Worm (Caenorhabditis elegans): ENCODE results near the gene rocf-1.
A peak's percentile ranks its signal among the peaks of the same experiment; 100 is the strongest.

Gene rocf-1

ce11 chrV:15511613-15512216 is 47.4 kb upstream of the rocf-1 start, which contains the start of gene rpl-38 (continued):
- TF ChIP-seq dpl-1 (GFP tag; optimal IDR thresholded peaks at IDR 0.05) (peak; percentile 73 to 84 (median 82)), unc-98 (GFP tag; IDR thresholded peaks at IDR 0.05) (no peak), ceh-88 (GFP tag; IDR thresholded peaks at IDR 0.05) (no peak), fkh-4 (tag; optimal IDR thresholded peaks at IDR 0.05; ENCODE audit: borderline replicate concordance) (peak; percentile 45), hlh-4 (tag; optimal IDR thresholded peaks at IDR 0.05) (no peak), ceh-8 (GFP tag; optimal IDR thresholded peaks at IDR 0.05) (no peak), aly-2 (tag; optimal IDR thresholded peaks at IDR 0.05) (peak; percentile 66), ztf-11 (tag; optimal IDR thresholded peaks at IDR 0.05) (peak in 1 of 2 experiments; percentile 18), lin-14 (GFP tag; optimal IDR thresholded peaks at IDR 0.05) (peak; percentile 80), nhr-28 (tag; optimal IDR thresholded peaks at IDR 0.05) (no peak), ceh-90 (tag; optimal IDR thresholded peaks at IDR 0.05) (no peak), ceh-63 (GFP tag; optimal IDR thresholded peaks at IDR 0.05) (no peak), efl-3 (GFP tag; optimal IDR thresholded peaks at IDR 0.05) (no peak), lin-35 (GFP tag; optimal IDR thresholded peaks at IDR 0.05) (peak; percentile 83 to 89), nhr-12 (tag; optimal IDR thresholded peaks at IDR 0.05) (no peak), C04F5.9 (tag; optimal IDR thresholded peaks at IDR 0.05) (peak; percentile 47), rnt-1 (tag; optimal IDR thresholded peaks at IDR 0.05) (peak; percentile 89), mep-1 (tag; optimal IDR thresholded peaks at IDR 0.05) (peak; percentile 91), irx-1 (tag; optimal IDR thresholded peaks at IDR 0.05) (peak; percentile 77), mab-9 (GFP tag; IDR thresholded peaks at IDR 0.05) (no peak), nhr-11 (tag; optimal IDR thresholded peaks at IDR 0.05) (peak; percentile 42), snu-23 (GFP tag; optimal IDR thresholded peaks at IDR 0.05) (peak; percentile 92), nhr-77 (tag; optimal IDR thresholded peaks at IDR 0.05) (peak; percentile 62), C16A3.4 (tag; optimal IDR thresholded peaks at IDR 0.05) (peak; percentile 94), elt-2 (tag; optimal IDR thresholded peaks at IDR 0.05) (peak; percentile 67), Y116A8C.19 (tag; optimal IDR thresholded peaks at IDR 0.05; ENCODE audit: borderline replicate concordance) (no peak), xbp-1 (tag; optimal IDR thresholded peaks at IDR 0.05) (peak; percentile 78), unc-30 (tag; optimal IDR thresholded peaks at IDR 0.05) (no peak), pax-3 (tag; optimal IDR thresholded peaks at IDR 0.05) (no peak), tbx-2 (tag; optimal IDR thresholded peaks at IDR 0.05) (peak; percentile 79), ces-1 (GFP tag; optimal IDR thresholded peaks at IDR 0.05) (peak; percentile 17), skn-1 (tag; optimal IDR thresholded peaks at IDR 0.05) (peak; percentile 76), ceh-82 (tag; optimal IDR thresholded peaks at IDR 0.05) (peak; percentile 82 to 92 (median 82)), vab-15 (tag; optimal IDR thresholded peaks at IDR 0.05) (peak; percentile 22), nhr-90 (tag; optimal IDR thresholded peaks at IDR 0.05; ENCODE audit: poor library complexity) (peak; percentile 80), nhr-19 (GFP tag; conservative IDR thresholded peaks at IDR 0.05) (peak; percentile 86), nhr-84 (tag; optimal IDR thresholded peaks at IDR 0.05) (no peak), hpl-2 (GFP tag; optimal IDR thresholded peaks at IDR 0.05) (peak; percentile 35), ama-1 (optimal IDR thresholded peaks at IDR 0.05) (no peak), nhr-47 (tag; optimal IDR thresholded peaks at IDR 0.05) (peak; percentile 87), zip-4 (GFP tag; optimal IDR thresholded peaks at IDR 0.05) (peak; percentile 36), sup-37 (GFP tag; optimal IDR thresholded peaks at IDR 0.05) (peak; percentile 29)

DNA sequence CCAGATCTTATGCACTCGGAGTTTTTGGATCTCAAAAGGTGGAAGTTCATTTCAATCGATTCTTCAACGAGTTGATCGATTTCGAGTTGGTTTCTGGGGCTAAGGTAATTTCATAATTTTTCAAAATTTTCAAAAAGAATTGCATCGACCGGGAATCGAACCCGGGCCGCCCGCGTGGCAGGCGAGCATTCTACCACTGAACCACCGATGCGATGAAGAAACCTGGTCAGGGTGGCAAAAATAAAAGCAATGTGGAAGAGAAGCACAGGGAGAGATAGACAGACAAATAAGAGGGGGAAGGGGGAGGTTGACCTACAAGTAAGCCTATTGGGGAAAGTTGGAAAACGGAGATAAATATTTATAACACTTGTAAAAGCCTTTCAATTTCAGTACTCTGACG is 40.8 kb upstream of the rocf-1 start:
- TF ChIP-seq nhr-20 (tag; optimal IDR thresholded peaks at IDR 0.05) (peak; percentile 55), elt-2 (tag; optimal IDR thresholded peaks at IDR 0.05) (peak; percentile 15), jun-1 (tag; optimal IDR thresholded peaks at IDR 0.05) (peak; percentile 0), efl-1 (optimal IDR thresholded peaks at IDR 0.05) (peak in 1 of 2 experiments; percentile 46), efl-1 (GFP tag; optimal IDR thresholded peaks at IDR 0.05 in 1 of 2) (peak; percentile 29 to 93), swsn-7 (tag; optimal IDR thresholded peaks at IDR 0.05) (peak; percentile 47), snu-23 (GFP tag; optimal IDR thresholded peaks at IDR 0.05) (peak; percentile 51), C16A3.4 (tag; optimal IDR thresholded peaks at IDR 0.05) (peak; percentile 37), hlh-17 (GFP tag; optimal IDR thresholded peaks at IDR 0.05; ENCODE audit: borderline replicate concordance) (no peak), mdl-1 (tag; optimal IDR thresholded peaks at IDR 0.05) (peak in 1 of 2 experiments; percentile 33), C04F5.9 (tag; optimal IDR thresholded peaks at IDR 0.05) (no peak), lin-13 (GFP tag; optimal IDR thresholded peaks at IDR 0.05) (peak; percentile 45), nhr-47 (tag; optimal IDR thresholded peaks at IDR 0.05) (peak; percentile 54), efl-3 (GFP tag; optimal IDR thresholded peaks at IDR 0.05) (no peak), ceh-82 (tag; optimal IDR thresholded peaks at IDR 0.05) (peak in 2 of 3 experiments; percentile 10 to 52), lin-15B (tag; optimal IDR thresholded peaks at IDR 0.05) (no peak), nhr-85 (tag) (peak; percentile 54), tbx-2 (tag; optimal IDR thresholded peaks at IDR 0.05) (peak; percentile 16), fos-1 (tag; optimal IDR thresholded peaks at IDR 0.05) (no peak)
